Fruit fly (Drosophila melanogaster): Measurements from ENCODE around the gene CG10680.

dm6 chr2L:19941352-19941851 lies 22.5 kb upstream of the CG10680 start:
- TF ChIP-seq usp (GFP tag; optimal IDR thresholded peaks at IDR 0.05), result no peak
- no peak for TF ChIP-seq CG8478 (optimal IDR thresholded peaks at IDR 0.05)
- no peak for TF ChIP-seq psq (optimal IDR thresholded peaks at IDR 0.05)
- TF ChIP-seq Dll (optimal IDR thresholded peaks at IDR 0.05), result no peak
- TF ChIP-seq EcR (GFP tag; optimal IDR thresholded peaks at IDR 0.05), result no peak
